Fruit fly (Drosophila melanogaster) whole organism, embryonic: ENCODE results near the gene shf.

Experiments used
- Adf1 ChIP-seq: fragments of 200-800 bp; sonication (Bioruptor generic); IDR thresholded peaks from 2 replicates; pipeline ENCODE4 v1.3.6; 2022; ENCODE audit warnings: missing biosample characterization, missing genetic modification characterization
- Aef1 ChIP-seq: fragments of 200-800 bp; sonication (Bioruptor generic); IDR thresholded peaks from 3 replicates; pipeline ENCODE4 v1.3.6; 2022; ENCODE audit warnings: missing biosample characterization, missing genetic modification characterization
- Atf6 ChIP-seq: fragments of 200-800 bp; sonication (Bioruptor generic); IDR thresholded peaks from 2 replicates; pipeline ENCODE4 v1.3.6; 2022; ENCODE audit warnings: missing biosample characterization, missing genetic modification characterization
- Awh ChIP-seq: fragments of 200-800 bp; sonication (Bioruptor generic); IDR thresholded peaks from 2 replicates; pipeline ENCODE4, ENCODE4 v1.3.6; 2022; ENCODE audit warnings: missing biosample characterization, missing genetic modification characterization
- Bdp1 ChIP-seq: fragments of 200-800 bp; sonication (Bioruptor generic); optimal IDR thresholded peaks from 3 replicates; lab custom pipeline; 2016; ENCODE audit warnings: missing biosample characterization, missing genetic modification characterization
- CG10979 ChIP-seq: fragments of 200-800 bp; sonication (Bioruptor generic); optimal IDR thresholded peaks from 2 replicates; lab custom pipeline; 2018; ENCODE audit warnings: missing biosample characterization, mild to moderate bottlenecking, missing genetic modification characterization, moderate library complexity
- CG11398 ChIP-seq: fragments of 200-800 bp; sonication (Bioruptor generic); optimal IDR thresholded peaks from 2 replicates; lab custom pipeline; 2016; ENCODE audit warnings: missing biosample characterization, missing genetic modification characterization
- CG11456 ChIP-seq: fragments of 200-800 bp; sonication (Bioruptor generic); IDR thresholded peaks from 3 replicates; pipeline ENCODE4 v1.3.6; 2022; ENCODE audit warnings: missing biosample characterization, missing genetic modification characterization
- CG11560 ChIP-seq: fragments of 200-800 bp; sonication (Bioruptor generic); IDR thresholded peaks from 3 replicates; pipeline ENCODE4 v1.3.6; 2022; ENCODE audit warnings: missing biosample characterization, missing genetic modification characterization
- CG13624 ChIP-seq: fragments of 200-800 bp; sonication (Bioruptor generic); optimal IDR thresholded peaks from 2 replicates; lab custom pipeline; 2016; ENCODE audit warnings: missing biosample characterization, missing genetic modification characterization
- CG14667 ChIP-seq: fragments of 200-800 bp; sonication (Bioruptor generic); IDR thresholded peaks from 2 replicates; pipeline ENCODE4 v1.3.6; 2022; ENCODE audit warnings: missing biosample characterization, missing genetic modification characterization
- CG17912 ChIP-seq: fragments of 200-800 bp; sonication (Bioruptor generic); optimal IDR thresholded peaks from 2 replicates; lab custom pipeline; 2018; ENCODE audit warnings: missing biosample characterization, mild to moderate bottlenecking, missing genetic modification characterization
- CG18262 ChIP-seq: fragments of 200-800 bp; optimal IDR thresholded peaks from 3 replicates; lab custom pipeline; 2019; ENCODE audit warnings: missing biosample characterization, mild to moderate bottlenecking, missing genetic modification characterization, moderate library complexity
- CG18619 ChIP-seq: fragments of 200-800 bp; sonication (Bioruptor generic); optimal IDR thresholded peaks from 3 replicates; lab custom pipeline; 2017; ENCODE audit warnings: missing biosample characterization, mild to moderate bottlenecking, missing genetic modification characterization
- CG2875 ChIP-seq: fragments of 200-800 bp; sonication (Bioruptor generic); optimal IDR thresholded peaks from 2 replicates; lab custom pipeline; 2017; ENCODE audit warnings: missing biosample characterization, mild to moderate bottlenecking, missing genetic modification characterization, missing genetic modification reagents
- CG5245 ChIP-seq: fragments of 200-800 bp; sonication (Bioruptor generic); optimal IDR thresholded peaks from 3 replicates; lab custom pipeline; 2016; ENCODE audit warnings: missing biosample characterization, missing genetic modification characterization
- CG6254 ChIP-seq: fragments of 200-800 bp; sonication (Bioruptor generic); optimal IDR thresholded peaks from 3 replicates; lab custom pipeline; 2017; ENCODE audit warnings: mild to moderate bottlenecking, missing biosample characterization, missing genetic modification reagents, missing genetic modification characterization
- CG7556 ChIP-seq: fragments of 200-800 bp; sonication (Bioruptor generic); optimal IDR thresholded peaks from 2 replicates; lab custom pipeline; 2017; ENCODE audit warnings: missing biosample characterization, mild to moderate bottlenecking, missing genetic modification characterization
- CG7786 ChIP-seq: fragments of 200-800 bp; sonication (Bioruptor generic); optimal IDR thresholded peaks from 2 replicates; lab custom pipeline; 2016; ENCODE audit warnings: missing biosample characterization, missing genetic modification characterization
- CG7928 ChIP-seq: fragments of 200-800 bp; sonication (Bioruptor generic); optimal IDR thresholded peaks from 2 replicates; lab custom pipeline; 2017; ENCODE audit warnings: missing biosample characterization, mild to moderate bottlenecking, missing genetic modification characterization
- CG9609 ChIP-seq: fragments of 200-800 bp; sonication (Bioruptor generic); optimal IDR thresholded peaks from 3 replicates; lab custom pipeline; 2016; ENCODE audit warnings: missing biosample characterization, missing genetic modification characterization
- CTCF ChIP-seq: fragments of 200-800 bp; sonication (Bioruptor generic); optimal IDR thresholded peaks from 2 replicates; lab custom pipeline; 2017; ENCODE audit warnings: missing biosample characterization, mild to moderate bottlenecking, missing genetic modification characterization, moderate library complexity
- D19A ChIP-seq: fragments of 200-800 bp; optimal IDR thresholded peaks from 3 replicates; lab custom pipeline; 2019; ENCODE audit warnings: missing biosample characterization, mild to moderate bottlenecking, missing genetic modification characterization, moderate library complexity
- Doc3 ChIP-seq: fragments of 200-800 bp; sonication (Bioruptor generic); IDR thresholded peaks from 3 replicates; pipeline ENCODE4 v1.3.6; 2022; ENCODE audit warnings: missing biosample characterization, missing genetic modification characterization; ENCODE audit not compliant: partially characterized antibody
- Dref ChIP-seq: fragments of 200-800 bp; sonication (Bioruptor generic); IDR thresholded peaks from 2 replicates; pipeline ENCODE4 v1.3.6; 2022; ENCODE audit warnings: missing biosample characterization, missing genetic modification characterization
- MTF-1 ChIP-seq: fragments of 200-800 bp; sonication (Bioruptor generic); optimal IDR thresholded peaks from 2 replicates; lab custom pipeline; 2018; ENCODE audit warnings: missing biosample characterization, mild to moderate bottlenecking, missing genetic modification characterization, borderline replicate concordance
- NK7.1 ChIP-seq: fragments of 200-800 bp; sonication (Bioruptor generic); optimal IDR thresholded peaks from 3 replicates; lab custom pipeline; 2016; ENCODE audit warnings: missing biosample characterization, missing genetic modification characterization
- Nf-YB ChIP-seq: fragments of 200-800 bp; sonication (Bioruptor generic); optimal IDR thresholded peaks from 3 replicates; lab custom pipeline; 2019; ENCODE audit warnings: missing biosample characterization, mild to moderate bottlenecking, missing genetic modification characterization, moderate library complexity
- Xrp1 ChIP-seq: fragments of 200-800 bp; sonication (Bioruptor generic); IDR thresholded peaks from 2 replicates; pipeline ENCODE4 v1.3.6; 2022; ENCODE audit warnings: missing biosample characterization, missing genetic modification characterization
- amos ChIP-seq: fragments of 200-800 bp; sonication (Bioruptor generic); IDR thresholded peaks from 2 replicates; pipeline ENCODE4 v1.3.6; 2022; ENCODE audit warnings: missing biosample characterization, missing genetic modification characterization; ENCODE audit not compliant: partially characterized antibody
- bowl ChIP-seq: fragments of 200-800 bp; sonication (Bioruptor generic); IDR thresholded peaks from 2 replicates; pipeline ENCODE4 v1.3.6; 2022; ENCODE audit warnings: missing biosample characterization, missing genetic modification characterization
- cwo ChIP-seq: fragments of 200-800 bp; sonication (Bioruptor generic); optimal IDR thresholded peaks from 3 replicates; lab custom pipeline; 2017; ENCODE audit warnings: missing biosample characterization, missing genetic modification characterization, mild to moderate bottlenecking, moderate library complexity, missing genetic modification reagents
- da ChIP-seq: fragments of 200-800 bp; sonication (Bioruptor generic); optimal IDR thresholded peaks from 2 replicates; lab custom pipeline; 2016; ENCODE audit warnings: missing biosample characterization, missing genetic modification characterization
- disco-r ChIP-seq: fragments of 200-800 bp; sonication (Bioruptor generic); optimal IDR thresholded peaks from 2 replicates; lab custom pipeline; 2016; ENCODE audit warnings: missing biosample characterization, missing genetic modification characterization
- dmrt11E ChIP-seq: fragments of 200-800 bp; sonication (Bioruptor generic); optimal IDR thresholded peaks from 3 replicates; lab custom pipeline; 2018; ENCODE audit warnings: missing biosample characterization, mild to moderate bottlenecking, missing genetic modification characterization, moderate library complexity
- emc ChIP-seq: fragments of 200-800 bp; sonication (Bioruptor generic); optimal IDR thresholded peaks from 2 replicates; lab custom pipeline; 2016; ENCODE audit warnings: missing biosample characterization, missing genetic modification characterization
- ems ChIP-seq: fragments of 200-800 bp; sonication (Bioruptor generic); optimal IDR thresholded peaks from 3 replicates; lab custom pipeline; 2016; ENCODE audit warnings: missing biosample characterization, missing genetic modification characterization
- her ChIP-seq: fragments of 200-800 bp; sonication (Bioruptor generic); optimal IDR thresholded peaks from 2 replicates; lab custom pipeline; 2016; ENCODE audit warnings: missing biosample characterization, missing genetic modification characterization
- hkb ChIP-seq, 2 experiments: fragments of 200-800 bp in 1 of 2; fragments of >200 bp in 1 of 2; sonication (Bioruptor generic) in 1 of 2; IDR thresholded peaks in 1 of 2; optimal IDR thresholded peaks in 1 of 2; 2 replicates each; pipeline versions ENCODE4 v1.3.6 to Lab custom; 2017 to 2022; ENCODE audit warnings: missing biosample characterization in 1 of 2, missing genetic modification characterization in 1 of 2
- kay ChIP-seq: fragments of 200-800 bp; sonication (Bioruptor generic); optimal IDR thresholded peaks from 2 replicates; lab custom pipeline; 2016; ENCODE audit warnings: missing biosample characterization, missing genetic modification characterization
- nerfin-2 ChIP-seq: fragments of 200-800 bp; sonication (Bioruptor generic); IDR thresholded peaks from 2 replicates; pipeline ENCODE4 v1.3.6; 2022; ENCODE audit warnings: missing biosample characterization, missing genetic modification characterization; ENCODE audit not compliant: partially characterized antibody
- onecut ChIP-seq: fragments of 200-800 bp; sonication (Bioruptor generic); IDR thresholded peaks from 2 replicates; pipeline ENCODE4 v1.3.6; 2022; ENCODE audit warnings: missing biosample characterization, missing genetic modification characterization
- otp ChIP-seq: fragments of 200-800 bp; sonication (Bioruptor generic); IDR thresholded peaks from 3 replicates; pipeline ENCODE4, ENCODE4 v1.3.6; 2022; ENCODE audit warnings: missing biosample characterization, missing genetic modification characterization
- pho ChIP-seq: fragments of 200-800 bp; sonication (Bioruptor generic); optimal IDR thresholded peaks from 2 replicates; lab custom pipeline; 2016; ENCODE audit warnings: missing biosample characterization, missing genetic modification characterization
- shn ChIP-seq: fragments of 200-800 bp; sonication (Bioruptor generic); optimal IDR thresholded peaks from 3 replicates; lab custom pipeline; 2016; ENCODE audit warnings: missing biosample characterization, missing genetic modification characterization
- sim ChIP-seq: fragments of 200-800 bp; sonication (Bioruptor generic); IDR thresholded peaks from 2 replicates; pipeline ENCODE4 v1.3.6; 2022; ENCODE audit warnings: missing biosample characterization, missing genetic modification characterization
- sr ChIP-seq: fragments of 200-800 bp; sonication (Bioruptor generic); IDR thresholded peaks from 3 replicates; pipeline ENCODE4 v1.3.6; 2022; ENCODE audit warnings: missing biosample characterization, missing genetic modification characterization
- stc ChIP-seq: fragments of 200-800 bp; sonication (Bioruptor generic); IDR thresholded peaks from 2 replicates; pipeline ENCODE4 v1.3.6; 2022; ENCODE audit warnings: missing biosample characterization, missing genetic modification characterization
- trem ChIP-seq: fragments of 200-800 bp; optimal IDR thresholded peaks from 3 replicates; lab custom pipeline; 2019; ENCODE audit warnings: missing biosample characterization, mild to moderate bottlenecking, missing genetic modification characterization, moderate library complexity
- tx ChIP-seq: fragments of 200-800 bp; sonication (Bioruptor generic); optimal IDR thresholded peaks from 2 replicates; lab custom pipeline; 2016; ENCODE audit warnings: missing biosample characterization, missing genetic modification characterization
- vvl ChIP-seq: fragments of 200-800 bp; sonication (Bioruptor generic); IDR thresholded peaks from 2 replicates; pipeline ENCODE4 v1.3.6; 2022; ENCODE audit warnings: missing biosample characterization, missing genetic modification characterization

Gene shf

DNA sequence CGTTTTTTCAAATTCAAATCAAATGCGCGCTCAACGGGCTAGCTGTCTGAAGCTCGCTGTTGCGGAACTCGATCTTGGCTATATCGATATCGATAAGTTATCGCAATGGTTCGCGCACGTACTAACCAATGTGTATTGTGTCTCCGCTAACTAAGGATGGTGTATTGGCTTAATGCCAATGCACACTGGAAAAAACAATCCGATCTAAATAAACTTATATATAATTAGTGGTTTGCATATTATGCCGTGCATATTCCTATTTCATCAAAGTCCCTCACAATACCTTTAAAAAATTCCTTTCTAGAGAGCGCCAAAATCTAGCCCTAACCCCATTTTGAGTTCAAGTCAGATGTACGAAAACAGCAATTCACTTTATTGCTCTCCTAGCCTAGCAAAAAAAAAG, 38.3 kb downstream of the shf start (continued):
- TF ChIP-seq CG18619 (GFP tag; lab: Kevin White, UChicago) (peak; percentile 10), her (GFP tag; lab: Kevin White, UChicago) (no peak), CG18262 (tag; lab: Kevin White, UChicago) (peak; percentile 24), sr (no peak), MTF-1 (GFP tag; lab: Kevin White, UChicago) (no peak), Awh (GFP tag; lab: Robert Waterston, UW) (peak; percentile 50; the same call in 1 of the 2 replicates), CG9609 (no peak), CG14667 (GFP tag; lab: Robert Waterston, UW) (no peak), kay (GFP tag; lab: Kevin White, UChicago) (peak; percentile 9), shn (GFP tag; lab: Kevin White, UChicago) (no peak), amos (GFP tag; lab: Robert Waterston, UW) (peak; percentile 86), CG13624 (peak; percentile 52), CG7928 (peak; percentile 41), Aef1 (GFP tag; lab: Robert Waterston, UW) (peak; percentile 18; the same call in 1 of the 3 replicates), CG11456 (peak; percentile 50; the same call in 1 of the 3 replicates), Bdp1 (GFP tag; lab: Kevin White, UChicago) (peak; percentile 47), CG10979 (tag; lab: Kevin White, UChicago) (peak; percentile 10), Doc3 (GFP tag; lab: Robert Waterston, UW) (peak; percentile 31; the same call in 1 of the 3 replicates), CG17912 (GFP tag; lab: Kevin White, UChicago) (peak; percentile 35), hkb (optimal IDR thresholded peaks at IDR 0.05; lab: Kevin White, UChicago) (no peak), hkb (GFP tag; IDR thresholded peaks at IDR 0.05; lab: Robert Waterston, UW) (peak; percentile 67), onecut (GFP tag; lab: Robert Waterston, UW) (peak; percentile 29; the same call in 1 of the 2 replicates), CG7556 (GFP tag; lab: Kevin White, UChicago) (no peak), stc (GFP tag; lab: Robert Waterston, UW) (peak; percentile 50; the same call in 1 of the 2 replicates), sim (no peak), trem (tag; lab: Kevin White, UChicago) (peak; percentile 64), CG11560 (tag; lab: Robert Waterston, UW) (peak; percentile 54; the same call in 2 of the 3 replicates), CG6254 (GFP tag; lab: Kevin White, UChicago) (no peak), otp (peak; percentile 55; the same call in 2 of the 3 replicates), Nf-YB (GFP tag; lab: Kevin White, UChicago) (peak; percentile 1), pho (GFP tag; lab: Kevin White, UChicago) (peak; percentile 36), Atf6 (GFP tag; lab: Robert Waterston, UW) (0 out of 2 replicates have a peak, but pooled peaks have one; percentile 58), CG11398 (no peak), bowl (GFP tag; lab: Robert Waterston, UW) (no peak), CG7786 (GFP tag; lab: Kevin White, UChicago) (peak; percentile 25), disco-r (GFP tag; lab: Kevin White, UChicago) (no peak), dmrt11E (tag; lab: Kevin White, UChicago) (peak; percentile 15), tx (GFP tag; lab: Kevin White, UChicago) (no peak), Dref (GFP tag; lab: Robert Waterston, UW) (peak; percentile 99), vvl (GFP tag; lab: Robert Waterston, UW) (peak; percentile 86), CG5245 (no peak), D19A (tag; lab: Kevin White, UChicago) (no peak), CTCF (GFP tag; lab: Kevin White, UChicago) (peak; percentile 73), da (GFP tag; lab: Kevin White, UChicago) (no peak), CG2875 (no peak), nerfin-2 (GFP tag; lab: Robert Waterston, UW) (peak; percentile 63; the same call in 1 of the 2 replicates), ems (peak; percentile 57), Adf1 (0 out of 2 replicates have a peak, but pooled peaks have one; percentile 11), Xrp1 (GFP tag; lab: Robert Waterston, UW) (peak; percentile 56), NK7.1 (GFP tag; lab: Kevin White, UChicago) (no peak), emc (GFP tag; lab: Kevin White, UChicago) (peak; percentile 21), cwo (GFP tag; lab: Kevin White, UChicago) (no peak)
